Fruit fly (Drosophila melanogaster): ENCODE results near the gene CG13950.

The CG13950 gene

dm6 chr2L:859897-860296 lies at the start of gene CG13950:
Gene CG13950, plus strand, starts transcription at chr2L:860197.
- TF ChIP-seq pad (GFP tag; optimal IDR thresholded peaks at IDR 0.05) (no peak), cic (GFP tag; optimal IDR thresholded peaks at IDR 0.05) (no peak), ovo (GFP tag; optimal IDR thresholded peaks at IDR 0.05) (no peak), bab1 (GFP tag; optimal IDR thresholded peaks at IDR 0.05) (no peak), CG7045 (GFP tag; optimal IDR thresholded peaks at IDR 0.05) (no peak), CG1620 (GFP tag; optimal IDR thresholded peaks at IDR 0.05) (no peak)

- TF ChIP-seq pad (GFP tag; optimal IDR thresholded peaks at IDR 0.05) (no peak), CG1620 (GFP tag; optimal IDR thresholded peaks at IDR 0.05) (no peak), Mnt (GFP tag; optimal IDR thresholded peaks at IDR 0.05) (no peak), CG7101 (tag; optimal IDR thresholded peaks at IDR 0.05) (no peak), cnc (optimal IDR thresholded peaks at IDR 0.05) (no peak), cic (GFP tag; optimal IDR thresholded peaks at IDR 0.05) (no peak), kay (GFP tag; ENCODE audit: borderline replicate concordance) (no peak), Crg-1 (GFP tag; optimal IDR thresholded peaks at IDR 0.05) (no peak), tj (GFP tag; optimal IDR thresholded peaks at IDR 0.05) (no peak), Clk (GFP tag; optimal IDR thresholded peaks at IDR 0.05) (no peak), toe (GFP tag; optimal IDR thresholded peaks at IDR 0.05) (no peak), Hr96 (GFP tag; optimal IDR thresholded peaks at IDR 0.05) (no peak), CG33017 (tag; optimal IDR thresholded peaks at IDR 0.05) (no peak), CG11617 (GFP tag; optimal IDR thresholded peaks at IDR 0.05) (no peak), CG7045 (GFP tag; optimal IDR thresholded peaks at IDR 0.05) (no peak), CG12768 (GFP tag; optimal IDR thresholded peaks at IDR 0.05) (no peak), CG14711 (tag; optimal IDR thresholded peaks at IDR 0.05) (no peak)
These were observed 49.7 kb upstream of the CG13950 start, which contains the start of gene Nnf1b for dm6 chr2L:810277-810676. Gene Nnf1b, plus strand, starts transcription at chr2L:810577.

- TF ChIP-seq CG7101 (tag; optimal IDR thresholded peaks at IDR 0.05): peak; percentile 32
- no peak for TF ChIP-seq ovo (GFP tag; optimal IDR thresholded peaks at IDR 0.05)
- peak; percentile 2 for TF ChIP-seq Mnt (GFP tag; optimal IDR thresholded peaks at IDR 0.05)
- no peak for TF ChIP-seq kay (GFP tag; ENCODE audit: borderline replicate concordance)
- no peak for TF ChIP-seq CG11617 (GFP tag; optimal IDR thresholded peaks at IDR 0.05)
These were observed 48.6 kb upstream of the CG13950 start, which contains the start of gene Dbp21E2 for dm6 chr2L:811405-811804. Gene Dbp21E2, plus strand, starts transcription at chr2L:811584.

dm6 chr2L:815785-816389 lies 44.1 kb upstream of the CG13950 start, which contains the start of the genes Saf6 and Pex12:
Gene Saf6, minus strand, starts transcription at chr2L:815950.
Gene Pex12, plus strand, starts transcription at chr2L:815993.
- TF ChIP-seq CG12768 (GFP tag; optimal IDR thresholded peaks at IDR 0.05): peak; percentile 25
- TF ChIP-seq CG5204 (GFP tag; optimal IDR thresholded peaks at IDR 0.05): no peak
- no peak for TF ChIP-seq CG33017 (tag; optimal IDR thresholded peaks at IDR 0.05)
- TF ChIP-seq bab1 (GFP tag; optimal IDR thresholded peaks at IDR 0.05): peak; percentile 37
- no peak for TF ChIP-seq CG14711 (tag; optimal IDR thresholded peaks at IDR 0.05)
- no peak for TF ChIP-seq kay (GFP tag; ENCODE audit: borderline replicate concordance)
- TF ChIP-seq tj (GFP tag; optimal IDR thresholded peaks at IDR 0.05): peak; percentile 16
- TF ChIP-seq CG11617 (GFP tag; optimal IDR thresholded peaks at IDR 0.05): no peak
- TF ChIP-seq Mnt (GFP tag; optimal IDR thresholded peaks at IDR 0.05): peak; percentile 24
- peak; percentile 11 for TF ChIP-seq CG7101 (tag; optimal IDR thresholded peaks at IDR 0.05)
- peak; percentile 12 for TF ChIP-seq Hr96 (GFP tag; optimal IDR thresholded peaks at IDR 0.05)

dm6 chr2L:817850-818249 lies 42.1 kb upstream of the CG13950 start, which contains the start of gene CG15880:
Gene CG15880, minus strand, starts transcription at chr2L:817950.
- TF ChIP-seq Clk (GFP tag; optimal IDR thresholded peaks at IDR 0.05): no peak
- no peak for TF ChIP-seq CG7101 (tag; optimal IDR thresholded peaks at IDR 0.05)
- no peak for TF ChIP-seq kay (GFP tag; ENCODE audit: borderline replicate concordance)
- TF ChIP-seq CG7045 (GFP tag; optimal IDR thresholded peaks at IDR 0.05): no peak
- TF ChIP-seq Hr96 (GFP tag; optimal IDR thresholded peaks at IDR 0.05): no peak
- TF ChIP-seq ovo (GFP tag; optimal IDR thresholded peaks at IDR 0.05): no peak
- no peak for TF ChIP-seq bab1 (GFP tag; optimal IDR thresholded peaks at IDR 0.05)
- TF ChIP-seq cnc (optimal IDR thresholded peaks at IDR 0.05): no peak
- TF ChIP-seq tj (GFP tag; optimal IDR thresholded peaks at IDR 0.05): no peak
- no peak for TF ChIP-seq CG5204 (GFP tag; optimal IDR thresholded peaks at IDR 0.05)
- TF ChIP-seq CG1620 (GFP tag; optimal IDR thresholded peaks at IDR 0.05): no peak
- no peak for TF ChIP-seq CG33017 (tag; optimal IDR thresholded peaks at IDR 0.05)
- no peak for TF ChIP-seq Mnt (GFP tag; optimal IDR thresholded peaks at IDR 0.05)
- TF ChIP-seq CG11617 (GFP tag; optimal IDR thresholded peaks at IDR 0.05): no peak
- no peak for TF ChIP-seq cic (GFP tag; optimal IDR thresholded peaks at IDR 0.05)

- TF ChIP-seq CG7045 (GFP tag; optimal IDR thresholded peaks at IDR 0.05): peak; percentile 59
- TF ChIP-seq Hr96 (GFP tag; optimal IDR thresholded peaks at IDR 0.05): peak; percentile 60
- peak; percentile 66 for TF ChIP-seq Crg-1 (GFP tag; optimal IDR thresholded peaks at IDR 0.05)
- TF ChIP-seq pad (GFP tag; optimal IDR thresholded peaks at IDR 0.05): peak; percentile 55
- TF ChIP-seq Mnt (GFP tag; optimal IDR thresholded peaks at IDR 0.05): peak; percentile 64
- peak; percentile 21 for TF ChIP-seq cic (GFP tag; optimal IDR thresholded peaks at IDR 0.05)
- TF ChIP-seq Clk (GFP tag; optimal IDR thresholded peaks at IDR 0.05): peak; percentile 42
- TF ChIP-seq CG33017 (tag; optimal IDR thresholded peaks at IDR 0.05): peak; percentile 46
- TF ChIP-seq CG1620 (GFP tag; optimal IDR thresholded peaks at IDR 0.05): peak; percentile 71
- peak; percentile 41 for TF ChIP-seq CG12768 (GFP tag; optimal IDR thresholded peaks at IDR 0.05)
- peak; percentile 78 for TF ChIP-seq CG11617 (GFP tag; optimal IDR thresholded peaks at IDR 0.05)
- TF ChIP-seq bab1 (GFP tag; optimal IDR thresholded peaks at IDR 0.05): peak; percentile 53
- TF ChIP-seq CG14711 (tag; optimal IDR thresholded peaks at IDR 0.05): peak; percentile 68
- peak; percentile 79 for TF ChIP-seq tj (GFP tag; optimal IDR thresholded peaks at IDR 0.05)
- TF ChIP-seq kay (GFP tag; ENCODE audit: borderline replicate concordance): no peak
- TF ChIP-seq ovo (GFP tag; optimal IDR thresholded peaks at IDR 0.05): no peak
- peak; percentile 86 for TF ChIP-seq toe (GFP tag; optimal IDR thresholded peaks at IDR 0.05)
- TF ChIP-seq CG5204 (GFP tag; optimal IDR thresholded peaks at IDR 0.05): no peak
- TF ChIP-seq CG7101 (tag; optimal IDR thresholded peaks at IDR 0.05): peak; percentile 75
- no peak for TF ChIP-seq cnc (optimal IDR thresholded peaks at IDR 0.05)
These were observed 40.5 kb upstream of the CG13950 start, which contains the start of the genes PGAP2 and Clp for dm6 chr2L:819315-820032. Gene PGAP2, minus strand, starts transcription at chr2L:819508. Gene Clp, plus strand, starts transcription at chr2L:819964.

Measured in whole organism, adult.